Worm (Caenorhabditis elegans): ENCODE results near the gene str-116.
"Not testable (repeated sequence)": the region's sequence is repeated elsewhere in the genome, so short reads cannot be mapped to it uniquely, and the experiment has no call there.

Gene str-116

DNA sequence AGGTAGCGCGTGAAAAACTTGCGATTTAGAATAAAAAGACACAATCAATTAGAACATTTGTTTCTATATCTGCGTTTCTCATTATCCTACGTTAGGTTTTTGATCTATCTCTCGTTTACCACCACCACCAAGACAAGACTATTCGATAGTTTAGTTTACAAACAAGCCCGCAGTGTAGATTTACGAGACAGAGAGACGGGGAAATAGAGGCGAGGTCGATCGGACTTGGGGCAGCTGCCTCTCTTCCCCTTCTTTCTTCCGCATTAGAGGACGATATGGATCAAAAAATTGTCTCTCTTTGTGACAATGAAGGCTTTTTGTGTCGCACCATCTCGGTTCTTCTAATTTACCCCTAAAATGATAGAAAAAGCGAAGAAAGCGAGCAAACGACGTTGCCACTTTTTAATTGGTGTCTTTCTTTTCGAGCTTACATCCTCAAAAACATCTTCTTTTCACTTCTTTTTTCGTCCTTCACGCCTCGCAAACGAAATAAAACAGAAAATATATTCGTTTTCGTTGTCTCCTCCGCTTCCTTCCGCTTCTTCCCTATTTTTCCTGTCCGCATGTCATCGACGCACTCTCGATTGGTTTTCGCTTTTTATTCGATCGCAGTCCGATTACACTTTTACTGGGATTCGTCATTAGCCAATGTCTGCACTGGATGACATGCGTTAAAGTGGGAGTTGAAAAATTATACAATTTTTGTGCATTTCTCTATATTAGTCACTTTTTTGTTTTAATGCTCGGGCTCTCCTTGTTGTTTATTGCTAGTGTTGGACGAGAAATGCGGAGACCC lies 14.8 kb downstream of the str-116 start:
- TF ChIP-seq nhr-28 (tag; optimal IDR thresholded peaks at IDR 0.05) (no peak), M03D4.4 (tag; optimal IDR thresholded peaks at IDR 0.05) (no peak), sptf-1 (tag; optimal IDR thresholded peaks at IDR 0.05) (no peak), unc-62 (GFP tag; optimal IDR thresholded peaks at IDR 0.05) (peak; percentile 39), ztf-11 (tag; optimal IDR thresholded peaks at IDR 0.05) (no peak), ces-1 (GFP tag; optimal IDR thresholded peaks at IDR 0.05) (peak; percentile 3), elt-1 (tag; optimal IDR thresholded peaks at IDR 0.05; ENCODE audit: borderline replicate concordance, insufficient read depth) (peak; percentile 41), flh-1 (GFP tag; optimal IDR thresholded peaks at IDR 0.05) (no peak), nhr-76 (tag; optimal IDR thresholded peaks at IDR 0.05) (no peak), bed-3 (GFP tag; optimal IDR thresholded peaks at IDR 0.05) (no peak), mep-1 (tag; optimal IDR thresholded peaks at IDR 0.05) (peak; percentile 7), ham-2 (GFP tag; optimal IDR thresholded peaks at IDR 0.05) (peak; percentile 65), unc-39 (tag; optimal IDR thresholded peaks at IDR 0.05) (no peak), lin-32 (GFP tag; optimal IDR thresholded peaks at IDR 0.05) (no peak), pha-4 (tag; optimal IDR thresholded peaks at IDR 0.05) (no peak), lsy-2 (tag; optimal IDR thresholded peaks at IDR 0.05) (no peak), cnd-1 (tag; optimal IDR thresholded peaks at IDR 0.05) (no peak), drap-1 (GFP tag; optimal IDR thresholded peaks at IDR 0.05) (no peak), nhr-2 (tag; optimal IDR thresholded peaks at IDR 0.05) (no peak), zip-8 (tag; optimal IDR thresholded peaks at IDR 0.05) (no peak), nhr-12 (tag; optimal IDR thresholded peaks at IDR 0.05) (no peak), hlh-1 (tag; optimal IDR thresholded peaks at IDR 0.05) (peak; percentile 91), sem-2 (GFP tag; optimal IDR thresholded peaks at IDR 0.05) (no peak), mab-5 (tag; optimal IDR thresholded peaks at IDR 0.05) (no peak), tbx-8 (GFP tag; optimal IDR thresholded peaks at IDR 0.05) (no peak), snpc-4 (tag; optimal IDR thresholded peaks at IDR 0.05) (no peak), nhr-237 (tag; optimal IDR thresholded peaks at IDR 0.05) (no peak), lin-13 (tag; optimal IDR thresholded peaks at IDR 0.05) (no peak), blmp-1 (tag; optimal IDR thresholded peaks at IDR 0.05) (peak; percentile 69), unc-120 (tag; optimal IDR thresholded peaks at IDR 0.05; ENCODE audit: poor library complexity, severe bottlenecking) (peak; percentile 38), ceh-39 (tag; optimal IDR thresholded peaks at IDR 0.05) (peak; percentile 39), elt-3 (tag; optimal IDR thresholded peaks at IDR 0.05) (no peak), mls-2 (tag; optimal IDR thresholded peaks at IDR 0.05) (no peak), ceh-83 (GFP tag; optimal IDR thresholded peaks at IDR 0.05) (no peak), ceh-43 (GFP tag; optimal IDR thresholded peaks at IDR 0.05) (no peak)

DNA sequence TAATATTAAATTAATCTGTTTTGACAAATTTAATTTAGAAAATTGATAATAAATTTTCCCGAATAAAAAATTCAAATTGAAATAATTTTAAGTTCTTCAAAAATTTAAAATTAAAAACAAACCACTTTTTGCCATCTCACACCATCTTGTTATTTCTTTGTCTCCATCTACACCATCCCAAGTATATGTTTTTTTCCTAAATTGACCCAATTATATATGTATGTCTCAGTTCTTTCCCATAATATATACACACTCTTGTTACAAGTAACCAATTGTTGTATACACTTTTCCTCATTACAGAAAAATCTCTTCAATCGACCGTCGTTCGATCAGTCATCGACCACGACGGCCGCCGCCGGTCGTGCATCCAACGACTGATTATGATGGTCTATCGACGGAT lies 15.5 kb downstream of the str-116 start, which contains the start of gene gly-20:
gly-20 (plus strand) TSS at position 301 of the 400 bp plus-strand sequence.
- TF ChIP-seq elt-3 (tag; optimal IDR thresholded peaks at IDR 0.05), result no peak
- TF ChIP-seq nhr-2 (tag; optimal IDR thresholded peaks at IDR 0.05), result no peak
- no peak for TF ChIP-seq elt-1 (tag; optimal IDR thresholded peaks at IDR 0.05; ENCODE audit: borderline replicate concordance, insufficient read depth)
- no peak for TF ChIP-seq hlh-1 (tag; optimal IDR thresholded peaks at IDR 0.05)
- no peak for TF ChIP-seq sem-2 (GFP tag; optimal IDR thresholded peaks at IDR 0.05)
- no peak for TF ChIP-seq unc-120 (tag; optimal IDR thresholded peaks at IDR 0.05; ENCODE audit: poor library complexity, severe bottlenecking)

DNA sequence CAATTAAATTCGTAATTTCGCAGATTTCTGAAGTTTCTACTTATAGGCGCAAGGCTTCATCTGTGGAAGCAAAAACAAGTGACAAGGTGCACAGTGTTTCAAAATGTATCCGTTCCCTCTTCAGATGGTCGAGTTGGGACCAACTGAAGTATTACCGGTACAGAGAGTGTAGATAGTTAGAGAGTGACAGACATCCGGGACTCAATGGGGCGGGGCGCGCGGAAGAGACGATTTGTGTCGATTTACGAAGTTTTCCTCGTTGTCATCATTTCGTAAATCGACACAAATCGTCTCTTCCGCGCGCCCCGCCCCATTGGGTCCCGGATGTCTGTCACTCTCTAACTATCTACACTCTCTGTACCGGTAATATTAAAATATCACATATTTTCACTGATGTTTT lies 19.3 kb downstream of the str-116 start, which contains the start of gene C03E10.3:
C03E10.3 (plus strand) TSS at position 301 of the 400 bp plus-strand sequence.
- TF ChIP-seq hlh-1, ceh-39, pha-4 (tag; optimal IDR thresholded peaks at IDR 0.05): not testable (repeated sequence)

DNA sequence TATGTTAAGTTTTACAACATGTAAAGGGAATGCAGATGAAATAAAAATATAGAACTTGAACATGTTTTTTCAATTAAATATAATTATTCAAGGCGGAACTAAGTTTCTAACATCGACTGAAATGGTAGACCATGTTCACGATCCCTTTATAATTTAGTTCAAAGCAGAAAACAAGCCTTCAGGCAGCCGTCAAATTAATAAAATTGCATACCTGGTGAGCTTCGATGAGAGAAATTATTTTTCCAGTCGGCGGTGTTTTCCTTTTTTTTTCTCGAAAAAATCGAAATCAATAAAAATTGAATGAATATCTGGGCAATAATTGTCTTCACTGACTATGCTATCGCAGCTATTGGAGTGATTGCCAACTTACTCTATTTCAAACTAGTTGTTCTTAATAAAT lies 24.1 kb downstream of the str-116 start, which contains the start of gene C03E10.1:
C03E10.1 (plus strand) TSS at position 301 of the 400 bp plus-strand sequence.
- TF ChIP-seq lin-32 (GFP tag; optimal IDR thresholded peaks at IDR 0.05), result no peak
- no peak for TF ChIP-seq bed-3 (GFP tag; optimal IDR thresholded peaks at IDR 0.05)
- no peak for TF ChIP-seq mep-1 (tag; optimal IDR thresholded peaks at IDR 0.05)
- TF ChIP-seq mls-2 (tag; optimal IDR thresholded peaks at IDR 0.05), result no peak
- no peak for TF ChIP-seq ztf-11 (tag; optimal IDR thresholded peaks at IDR 0.05)
- no peak for TF ChIP-seq nhr-2 (tag; optimal IDR thresholded peaks at IDR 0.05)
- TF ChIP-seq nhr-28 (tag; optimal IDR thresholded peaks at IDR 0.05), result no peak
- no peak for TF ChIP-seq ceh-43 (GFP tag; optimal IDR thresholded peaks at IDR 0.05)
- no peak for TF ChIP-seq unc-39 (tag; optimal IDR thresholded peaks at IDR 0.05)
- TF ChIP-seq ceh-39 (tag; optimal IDR thresholded peaks at IDR 0.05), result no peak
- TF ChIP-seq nhr-237 (tag; optimal IDR thresholded peaks at IDR 0.05), result no peak
- no peak for TF ChIP-seq sem-2 (GFP tag; optimal IDR thresholded peaks at IDR 0.05)
- TF ChIP-seq elt-3 (tag; optimal IDR thresholded peaks at IDR 0.05), result no peak
- TF ChIP-seq pha-4 (tag; optimal IDR thresholded peaks at IDR 0.05), result no peak
- TF ChIP-seq drap-1 (GFP tag; optimal IDR thresholded peaks at IDR 0.05), result no peak
- TF ChIP-seq snpc-4 (tag; optimal IDR thresholded peaks at IDR 0.05), result no peak
